Worm (Caenorhabditis elegans) whole organism, late embryonic: ENCODE measurements around the gene F20G2.6.
A peak's percentile ranks its signal among the peaks of the same experiment; 100 is the strongest.

Experiments
- C08G9.2 ChIP-seq: sonication (generic microtip); optimal IDR thresholded peaks from 2 replicates; lab custom pipeline; 2016; ENCODE audit warnings: mild to moderate bottlenecking, missing genetic modification characterization, moderate library complexity, missing compliant biosample characterization
- C38D4.7 ChIP-seq: fragments of 200-800 bp; sonication (Bioruptor generic); optimal IDR thresholded peaks from 2 replicates; lab custom pipeline; 2018; ENCODE audit warnings: mild to moderate bottlenecking, missing genetic modification characterization, moderate library complexity, missing compliant biosample characterization
- F13H6.1 ChIP-seq: sonication (generic microtip); optimal IDR thresholded peaks from 2 replicates; lab custom pipeline; 2016; ENCODE audit warnings: missing genetic modification characterization, missing compliant biosample characterization
- K09A11.1 ChIP-seq: sonication (generic microtip); optimal IDR thresholded peaks from 2 replicates; lab custom pipeline; 2017; ENCODE audit warnings: antibody characterized with exemption, mild to moderate bottlenecking, missing genetic modification characterization, missing compliant biosample characterization; ENCODE audit not compliant: insufficient read depth
- Y22D7AL.16 ChIP-seq: sonication (generic microtip); optimal IDR thresholded peaks from 2 replicates; lab custom pipeline; 2016; ENCODE audit warnings: missing genetic modification characterization, missing compliant biosample characterization
- ceh-18 ChIP-seq: sonication (generic microtip); optimal IDR thresholded peaks from 2 replicates; lab custom pipeline; 2016; ENCODE audit warnings: missing genetic modification characterization, missing compliant biosample characterization
- ceh-19 ChIP-seq: fragments of 200-800 bp; sonication (Bioruptor generic); optimal IDR thresholded peaks from 2 replicates; lab custom pipeline; 2018; ENCODE audit warnings: mild to moderate bottlenecking, missing genetic modification characterization, missing compliant biosample characterization
- ceh-22 ChIP-seq: sonication (generic microtip); optimal IDR thresholded peaks from 2 replicates; lab custom pipeline; 2017; ENCODE audit warnings: missing biosample characterization, missing genetic modification characterization
- ceh-30 ChIP-seq: fragments of 150-350 bp; optimal IDR thresholded peaks from 2 replicates; lab custom pipeline; 2014; ENCODE audit warnings: missing biosample characterization, missing genetic modification characterization
- ceh-31 ChIP-seq: sonication (generic microtip); optimal IDR thresholded peaks from 2 replicates; lab custom pipeline; 2016; ENCODE audit warnings: missing genetic modification characterization, missing compliant biosample characterization
- ceh-34 ChIP-seq: sonication (generic microtip); optimal IDR thresholded peaks from 2 replicates; lab custom pipeline; 2016; ENCODE audit warnings: mild to moderate bottlenecking, missing genetic modification characterization, missing compliant biosample characterization
- ceh-45 ChIP-seq: fragments of 200-800 bp; sonication (Bioruptor generic); IDR thresholded peaks from 2 replicates; pipeline ENCODE4 v1.3.6; 2022; ENCODE audit warnings: missing genetic modification reagents, missing genetic modification characterization, missing compliant biosample characterization
- ceh-48 ChIP-seq: sonication (generic microtip); optimal IDR thresholded peaks from 2 replicates; lab custom pipeline; 2016; ENCODE audit warnings: missing genetic modification characterization, inconsistent platforms, missing compliant biosample characterization
- ceh-6 ChIP-seq: fragments of 200-800 bp; sonication (Bioruptor generic); optimal IDR thresholded peaks from 2 replicates; lab custom pipeline; 2018; ENCODE audit warnings: mild to moderate bottlenecking, missing genetic modification characterization, missing compliant biosample characterization
- elt-2 ChIP-seq: sonication (generic microtip); optimal IDR thresholded peaks from 2 replicates; lab custom pipeline; 2016; ENCODE audit warnings: missing genetic modification reagents, missing genetic modification characterization, missing compliant biosample characterization
- ets-4 ChIP-seq: sonication (generic microtip); optimal IDR thresholded peaks from 2 replicates; lab custom pipeline; 2016; ENCODE audit warnings: missing genetic modification characterization, missing compliant biosample characterization
- fkh-10 ChIP-seq: fragments of 150-350 bp; optimal IDR thresholded peaks from 2 replicates; lab custom pipeline; 2014; ENCODE audit warnings: missing biosample characterization, missing genetic modification reagents, missing genetic modification characterization
- fkh-6 ChIP-seq: sonication (generic microtip); optimal IDR thresholded peaks from 2 replicates; lab custom pipeline; 2016; ENCODE audit warnings: missing genetic modification characterization, missing compliant biosample characterization
- hlh-13 ChIP-seq: fragments of 200-800 bp; sonication (Bioruptor generic); optimal IDR thresholded peaks from 2 replicates; lab custom pipeline; 2018; ENCODE audit warnings: mild to moderate bottlenecking, missing genetic modification characterization, missing compliant biosample characterization
- hlh-15 ChIP-seq: sonication (generic microtip); optimal IDR thresholded peaks from 2 replicates; lab custom pipeline; 2016; ENCODE audit warnings: missing genetic modification characterization, missing compliant biosample characterization
- hlh-8 ChIP-seq: sonication (generic microtip); optimal IDR thresholded peaks from 2 replicates; lab custom pipeline; 2016; ENCODE audit warnings: missing genotype, missing genetic modification characterization, missing compliant biosample characterization
- lim-6 ChIP-seq: sonication (generic microtip); optimal IDR thresholded peaks from 2 replicates; lab custom pipeline; 2016; ENCODE audit warnings: missing genetic modification characterization, missing compliant biosample characterization
- madf-2 ChIP-seq: sonication (generic microtip); optimal IDR thresholded peaks from 2 replicates; lab custom pipeline; 2017; ENCODE audit warnings: missing genetic modification characterization, missing compliant biosample characterization
- mec-3 ChIP-seq: sonication (generic microtip); optimal IDR thresholded peaks from 2 replicates; lab custom pipeline; 2016; ENCODE audit warnings: borderline replicate concordance, missing genetic modification characterization, missing compliant biosample characterization
- nfya-1 ChIP-seq: sonication (generic microtip); optimal IDR thresholded peaks from 2 replicates; lab custom pipeline; 2017; ENCODE audit warnings: missing genetic modification characterization, mild to moderate bottlenecking, missing compliant biosample characterization, antibody characterized with exemption, moderate library complexity
- nhr-232 ChIP-seq: sonication (generic microtip); optimal IDR thresholded peaks from 2 replicates; lab custom pipeline; 2016; ENCODE audit warnings: missing genetic modification characterization, missing compliant biosample characterization
- npax-4 ChIP-seq: sonication (generic microtip); optimal IDR thresholded peaks from 2 replicates; lab custom pipeline; 2016; ENCODE audit warnings: missing genetic modification characterization, missing compliant biosample characterization
- odd-2 ChIP-seq: sonication (generic microtip); optimal IDR thresholded peaks from 2 replicates; lab custom pipeline; 2017; ENCODE audit warnings: antibody characterized with exemption, mild to moderate bottlenecking, missing genetic modification characterization, missing compliant biosample characterization
- pat-9 ChIP-seq: fragments of 200-800 bp; sonication (Bioruptor generic); optimal IDR thresholded peaks from 2 replicates; lab custom pipeline; 2018; ENCODE audit warnings: mild to moderate bottlenecking, missing genetic modification characterization, moderate library complexity, missing compliant biosample characterization
- pha-2 ChIP-seq: sonication (generic microtip); optimal IDR thresholded peaks from 2 replicates; lab custom pipeline; 2017; ENCODE audit warnings: mild to moderate bottlenecking, missing genetic modification characterization, missing compliant biosample characterization
- pha-4 ChIP-seq: fragments of 150-350 bp; optimal IDR thresholded peaks from 2 replicates; lab custom pipeline; 2018; ENCODE audit warnings: missing biosample characterization, missing genetic modification reagents, missing genetic modification characterization
- pqm-1 ChIP-seq: sonication (generic microtip); optimal IDR thresholded peaks from 2 replicates; lab custom pipeline; 2016; ENCODE audit warnings: missing genetic modification characterization, missing compliant biosample characterization
- pros-1 ChIP-seq: fragments of 150-350 bp; optimal IDR thresholded peaks from 2 replicates; lab custom pipeline; 2014; ENCODE audit warnings: missing biosample characterization, missing genetic modification reagents, missing genetic modification characterization
- rnt-1 ChIP-seq: sonication (generic microtip); optimal IDR thresholded peaks from 2 replicates; lab custom pipeline; 2016; ENCODE audit warnings: missing genetic modification characterization, missing compliant biosample characterization
- sdc-2 ChIP-seq: sonication (generic microtip); optimal IDR thresholded peaks from 2 replicates; lab custom pipeline; 2016; ENCODE audit warnings: missing genotype, missing genetic modification characterization, missing compliant biosample characterization
- syd-9 ChIP-seq: sonication (generic microtip); optimal IDR thresholded peaks from 2 replicates; lab custom pipeline; 2016; ENCODE audit warnings: mild to moderate bottlenecking, missing genetic modification characterization, moderate library complexity, missing compliant biosample characterization
- tbx-2 ChIP-seq: sonication (generic microtip); optimal IDR thresholded peaks from 2 replicates; lab custom pipeline; 2016; ENCODE audit warnings: missing genetic modification characterization, missing compliant biosample characterization
- ttx-3 ChIP-seq: sonication (generic microtip); optimal IDR thresholded peaks from 2 replicates; lab custom pipeline; 2016; ENCODE audit warnings: missing genetic modification reagents, missing genetic modification characterization, missing compliant biosample characterization
- unc-55 ChIP-seq: sonication (generic microtip); optimal IDR thresholded peaks from 2 replicates; lab custom pipeline; 2017; ENCODE audit warnings: missing biosample characterization, missing genetic modification reagents, missing genetic modification characterization
- ztf-16 ChIP-seq: sonication (generic microtip); optimal IDR thresholded peaks from 2 replicates; lab custom pipeline; 2017; ENCODE audit warnings: missing genetic modification characterization, missing compliant biosample characterization

F20G2.6 gene

DNA sequence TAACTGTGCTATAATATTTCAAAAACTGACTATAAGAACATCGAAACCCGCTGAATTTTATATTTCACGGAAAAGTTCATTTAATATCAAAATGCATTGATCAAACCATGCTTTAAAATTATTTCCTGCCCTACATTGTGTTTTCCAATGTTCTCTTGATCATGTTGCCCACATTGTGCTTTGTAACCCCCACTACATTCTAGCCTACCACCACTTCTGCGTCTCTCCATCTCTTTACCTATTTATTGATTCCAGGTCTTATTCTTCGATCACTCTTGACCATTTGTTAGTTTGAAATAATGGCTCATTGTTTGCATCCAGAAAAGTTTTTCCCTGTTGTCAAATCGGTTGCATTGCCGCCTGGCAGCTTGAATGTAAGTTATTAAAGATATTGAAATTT, 19.3 kb downstream of the F20G2.6 start, which contains the start of gene decr-1.1:
decr-1.1 (plus strand) TSS at position 210 of the 400 bp plus-strand sequence.
- TF ChIP-seq pha-4, result no peak
- no peak for TF ChIP-seq odd-2
- peak; percentile 3 for TF ChIP-seq ceh-48

DNA sequence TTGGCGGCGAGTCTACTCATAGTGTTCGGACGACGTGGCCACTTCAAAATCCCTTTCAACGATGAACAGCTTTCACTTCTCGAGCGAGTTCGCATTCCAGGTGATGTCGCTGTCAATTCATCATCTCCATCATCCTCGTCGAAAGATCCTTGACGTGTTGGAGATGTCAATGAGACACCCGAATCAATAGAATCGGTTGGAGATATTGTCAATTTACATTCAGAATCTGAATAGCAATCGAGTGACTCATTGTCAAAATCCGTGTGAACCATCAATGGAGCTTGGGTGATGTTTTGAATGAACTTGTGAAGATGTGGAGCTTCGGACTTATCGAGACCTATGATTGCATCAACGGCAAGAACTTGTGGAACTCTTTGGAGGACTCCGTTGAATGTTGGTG, 22.9 kb downstream of the F20G2.6 start:
- no peak for TF ChIP-seq hlh-13 (GFP tag; lab: Kevin White, UChicago)
- no peak for TF ChIP-seq ztf-16 (tag; lab: Kevin White, UChicago)
- no peak for TF ChIP-seq Y22D7AL.16 (tag; lab: Kevin White, UChicago)
- no peak for TF ChIP-seq sdc-2 (tag; lab: Kevin White, UChicago)
- TF ChIP-seq nhr-232 (tag; lab: Kevin White, UChicago), result no peak

DNA sequence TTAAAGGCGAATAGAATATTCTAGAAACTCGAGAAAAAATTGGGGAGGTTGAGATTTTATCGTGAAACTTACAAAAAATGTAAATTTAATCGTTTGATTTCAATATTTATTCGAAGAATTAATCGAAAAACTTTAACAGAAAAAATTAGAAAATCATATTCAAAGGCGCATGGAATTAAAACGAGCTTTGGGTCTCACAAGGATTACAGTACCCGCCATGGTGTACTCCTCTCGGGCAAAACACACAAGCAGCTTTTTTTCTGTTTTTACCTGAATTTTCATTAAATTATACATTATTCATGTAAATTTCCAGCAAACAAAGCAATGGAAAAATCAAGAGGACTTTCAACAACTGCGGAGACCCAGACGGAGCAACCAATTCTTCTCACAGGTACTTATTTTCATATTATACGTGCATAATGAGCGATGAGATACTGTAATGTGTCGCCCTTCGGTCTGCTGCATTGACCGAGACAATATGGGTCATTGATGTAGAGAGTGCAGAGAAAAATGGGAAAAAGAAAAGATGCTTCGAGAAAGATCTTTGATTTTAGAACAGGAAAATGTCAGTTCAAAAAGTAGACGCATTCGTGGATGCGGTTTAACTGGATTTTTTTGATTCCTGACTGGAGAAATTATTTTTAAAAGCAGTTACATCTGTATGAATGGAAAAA, 24.5 kb downstream of the F20G2.6 start, which contains the start of the genes F53C11.4 and F53C11.5:
F53C11.4 (minus strand) TSS at position 128 of the 674 bp plus-strand sequence.
F53C11.5 (plus strand) TSS at position 325 of the 674 bp plus-strand sequence.
- peak; percentile 14 for TF ChIP-seq ets-4
- no peak for TF ChIP-seq rnt-1 (tag; lab: Kevin White, UChicago)
- peak; percentile 14 for TF ChIP-seq tbx-2
- TF ChIP-seq elt-2, result peak; percentile 12
- no peak for TF ChIP-seq ceh-19 (GFP tag; lab: Kevin White, UChicago)
- TF ChIP-seq fkh-10 (GFP tag; lab: Kevin White, UChicago), result no peak
- TF ChIP-seq ceh-31 (tag; lab: Kevin White, UChicago), result peak; percentile 14
- no peak for TF ChIP-seq pros-1 (tag; lab: Kevin White, UChicago)
- no peak for TF ChIP-seq ceh-6 (GFP tag; lab: Kevin White, UChicago)
- peak; percentile 60 for TF ChIP-seq nfya-1 (tag; lab: Kevin White, UChicago)
- TF ChIP-seq ceh-34, result no peak
- TF ChIP-seq K09A11.1, result no peak
- no peak for TF ChIP-seq ceh-18 (tag; lab: Kevin White, UChicago)
- TF ChIP-seq madf-2 (tag; lab: Kevin White, UChicago), result no peak
- TF ChIP-seq, all 69 proteins: peak for 5

DNA sequence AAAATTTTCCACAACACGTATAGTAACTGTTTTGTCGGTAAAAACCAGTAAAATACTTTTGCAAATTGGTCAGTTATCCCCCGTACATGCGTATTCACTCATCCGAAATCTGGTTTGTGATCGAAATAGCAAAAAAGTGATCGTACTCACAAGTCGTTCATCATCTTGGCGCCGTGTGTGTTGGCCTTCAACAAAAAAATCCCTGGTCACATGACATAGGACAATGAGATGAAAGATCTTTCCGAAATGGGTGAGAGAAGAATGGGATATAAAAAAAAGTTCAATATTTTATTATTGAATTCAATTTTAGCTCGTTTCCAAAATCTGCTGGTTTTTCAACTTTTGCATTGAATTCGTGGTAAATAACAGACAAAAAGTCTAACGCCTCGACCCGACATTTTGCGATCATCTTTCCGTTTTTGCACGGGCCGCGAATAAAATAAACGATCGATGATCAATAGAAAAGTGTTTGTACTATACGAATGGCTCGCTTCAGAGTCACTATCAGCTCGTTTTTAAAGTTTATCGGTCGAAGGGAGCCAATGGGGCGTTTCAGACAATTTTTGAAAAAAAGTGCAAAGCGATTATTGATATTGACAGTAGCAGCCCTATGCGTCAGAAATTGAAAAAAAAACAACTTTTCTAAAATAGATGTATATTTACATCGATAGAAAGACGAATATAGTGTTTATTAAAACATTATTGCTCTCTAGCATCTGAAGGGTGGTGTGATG, 25.2 kb downstream of the F20G2.6 start:
- TF ChIP-seq ttx-3 (tag; lab: Kevin White, UChicago), result no peak
- no peak for TF ChIP-seq C08G9.2 (tag; lab: Kevin White, UChicago)
- TF ChIP-seq fkh-10 (GFP tag; lab: Kevin White, UChicago), result no peak

DNA sequence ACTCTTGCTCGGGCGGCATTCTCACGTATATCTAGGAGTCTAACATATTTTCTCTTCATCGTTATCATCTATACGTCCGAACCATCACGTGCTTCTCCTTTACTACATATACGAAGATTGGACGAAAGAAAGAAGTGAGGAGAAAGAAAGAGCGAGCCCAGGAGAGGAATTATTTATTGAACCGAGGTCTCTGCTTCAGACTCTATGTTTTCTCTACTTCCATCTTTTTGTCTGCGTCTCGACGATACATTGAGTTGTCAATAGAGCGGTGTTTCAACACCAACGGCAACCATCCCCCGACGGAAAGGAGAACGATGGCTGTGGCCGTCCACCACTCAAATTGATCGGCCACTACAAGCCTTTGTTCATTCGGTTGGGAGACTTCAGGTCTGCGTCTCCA, 26.5 kb downstream of the F20G2.6 start:
- TF ChIP-seq fkh-6, result no peak
- TF ChIP-seq pat-9 (tag; lab: Kevin White, UChicago), result peak; percentile 33
- TF ChIP-seq C38D4.7, result no peak
- TF ChIP-seq K09A11.1, result peak; percentile 35
- peak; percentile 85 for TF ChIP-seq ceh-18 (tag; lab: Kevin White, UChicago)
- no peak for TF ChIP-seq ceh-22 (tag; lab: Kevin White, UChicago)
- TF ChIP-seq syd-9, result peak; percentile 38
- TF ChIP-seq npax-4 (tag; lab: Kevin White, UChicago), result no peak
- TF ChIP-seq lim-6 (tag; lab: Kevin White, UChicago), result peak; percentile 47
- TF ChIP-seq Y22D7AL.16 (tag; lab: Kevin White, UChicago), result peak; percentile 27
- no peak for TF ChIP-seq pqm-1 (tag; lab: Kevin White, UChicago)
- no peak for TF ChIP-seq nhr-232 (tag; lab: Kevin White, UChicago)
- TF ChIP-seq ets-4, result peak; percentile 73
- peak; percentile 79 for TF ChIP-seq tbx-2
- peak; percentile 92 for TF ChIP-seq ceh-31 (tag; lab: Kevin White, UChicago)
- TF ChIP-seq hlh-8, result peak; percentile 47
- peak; percentile 58 for TF ChIP-seq F13H6.1
- peak; percentile 70 for TF ChIP-seq ceh-48
- TF ChIP-seq pha-2 (tag; lab: Kevin White, UChicago), result peak; percentile 38
- TF ChIP-seq sdc-2 (tag; lab: Kevin White, UChicago), result no peak
- peak; percentile 86 for TF ChIP-seq unc-55
- peak; percentile 34 for TF ChIP-seq elt-2
- TF ChIP-seq ceh-34, result peak; percentile 86
- no peak for TF ChIP-seq hlh-15 (tag; lab: Kevin White, UChicago)
- peak; percentile 13 for TF ChIP-seq ztf-16 (tag; lab: Kevin White, UChicago)
- TF ChIP-seq mec-3 (tag; lab: Kevin White, UChicago), result no peak
- TF ChIP-seq ceh-30 (tag; lab: Kevin White, UChicago), result peak; percentile 90
- no peak for TF ChIP-seq ceh-45 (GFP tag; lab: Robert Waterston, UW)
